Fruit fly (Drosophila melanogaster) whole organism, embryonic: ENCODE measurements around the gene RpL4.
A peak's percentile ranks its signal among the peaks of the same experiment; 100 is the strongest.

Experiments used
- ATbp ChIP-seq: fragments of 200-800 bp; sonication (Bioruptor generic); optimal IDR thresholded peaks from 2 replicates; lab custom pipeline; 2017; ENCODE audit warnings: missing biosample characterization, mild to moderate bottlenecking, missing genetic modification characterization, missing genetic modification reagents
- B-H2 ChIP-seq: fragments of 200-800 bp; sonication (Bioruptor generic); optimal IDR thresholded peaks from 2 replicates; lab custom pipeline; 2018; ENCODE audit warnings: missing biosample characterization, mild to moderate bottlenecking, missing genetic modification characterization
- CG14710 ChIP-seq: fragments of 200-800 bp; sonication (Bioruptor generic); optimal IDR thresholded peaks from 3 replicates; lab custom pipeline; 2019; ENCODE audit warnings: missing biosample characterization, mild to moderate bottlenecking, missing genetic modification characterization, moderate library complexity
- CG1529 ChIP-seq: fragments of 200-800 bp; sonication (Bioruptor generic); optimal IDR thresholded peaks from 3 replicates; lab custom pipeline; 2018; ENCODE audit warnings: missing biosample characterization, missing genetic modification characterization
- CG15479 ChIP-seq: fragments of 200-800 bp; sonication (Bioruptor generic); optimal IDR thresholded peaks from 3 replicates; lab custom pipeline; 2019; ENCODE audit warnings: missing biosample characterization, mild to moderate bottlenecking, missing genetic modification characterization, moderate library complexity
- CG1832 ChIP-seq: fragments of 200-800 bp; sonication (Bioruptor generic); optimal IDR thresholded peaks from 2 replicates; lab custom pipeline; 2017; ENCODE audit warnings: missing biosample characterization, mild to moderate bottlenecking, missing genetic modification characterization, inconsistent platforms
- CG18599 ChIP-seq: fragments of 200-800 bp; sonication (Bioruptor generic); optimal IDR thresholded peaks from 3 replicates; lab custom pipeline; 2017; ENCODE audit warnings: missing biosample characterization, missing genetic modification characterization, mild to moderate bottlenecking, moderate library complexity, missing genetic modification reagents
- CG2678 ChIP-seq: fragments of 200-800 bp; sonication (Bioruptor generic); optimal IDR thresholded peaks from 3 replicates; lab custom pipeline; 2019; ENCODE audit warnings: missing biosample characterization, mild to moderate bottlenecking, missing genetic modification characterization, moderate library complexity
- CG2875 ChIP-seq: fragments of 200-800 bp; sonication (Bioruptor generic); optimal IDR thresholded peaks from 2 replicates; lab custom pipeline; 2017; ENCODE audit warnings: missing biosample characterization, mild to moderate bottlenecking, missing genetic modification characterization, missing genetic modification reagents
- CG32772 ChIP-seq: fragments of 200-800 bp; sonication (Bioruptor generic); IDR thresholded peaks from 2 replicates; pipeline ENCODE4 v1.3.6; 2022; ENCODE audit warnings: missing biosample characterization, missing genetic modification characterization
- CG34376 ChIP-seq: fragments of 200-800 bp; sonication (Bioruptor generic); optimal IDR thresholded peaks from 2 replicates; lab custom pipeline; 2018; ENCODE audit warnings: missing biosample characterization, mild to moderate bottlenecking, missing genetic modification characterization
- CG42726 ChIP-seq: fragments of 200-800 bp; sonication (Bioruptor generic); IDR thresholded peaks from 2 replicates; pipeline ENCODE4 v1.3.6; 2022; ENCODE audit warnings: missing biosample characterization, missing genetic modification characterization; ENCODE audit not compliant: partially characterized antibody
- CG4328 ChIP-seq: fragments of 200-800 bp; sonication (Bioruptor generic); optimal IDR thresholded peaks from 3 replicates; lab custom pipeline; 2017; ENCODE audit warnings: missing biosample characterization, missing genetic modification reagents, missing genetic modification characterization
- CG5180 ChIP-seq: fragments of 200-800 bp; sonication (Bioruptor generic); optimal IDR thresholded peaks from 3 replicates; lab custom pipeline; 2017; ENCODE audit warnings: missing biosample characterization, missing genetic modification characterization, mild to moderate bottlenecking, moderate library complexity, missing genetic modification reagents
- CG7839 ChIP-seq: fragments of 200-800 bp; sonication (Bioruptor generic); optimal IDR thresholded peaks from 3 replicates; lab custom pipeline; 2018; ENCODE audit warnings: missing biosample characterization, mild to moderate bottlenecking, missing genetic modification characterization, moderate library complexity
- CG7987 ChIP-seq: fragments of 200-800 bp; sonication (Bioruptor generic); optimal IDR thresholded peaks from 2 replicates; lab custom pipeline; 2018; ENCODE audit warnings: missing biosample characterization, mild to moderate bottlenecking, missing genetic modification characterization, moderate library complexity
- CG9817 ChIP-seq: fragments of 200-800 bp; sonication (Bioruptor generic); optimal IDR thresholded peaks from 2 replicates; lab custom pipeline; 2018; ENCODE audit warnings: missing biosample characterization, mild to moderate bottlenecking, missing genetic modification characterization, moderate library complexity
- CTCF ChIP-seq: fragments of 200-800 bp; sonication (Bioruptor generic); optimal IDR thresholded peaks from 2 replicates; lab custom pipeline; 2017; ENCODE audit warnings: missing biosample characterization, mild to moderate bottlenecking, missing genetic modification characterization, moderate library complexity
- Elba2 ChIP-seq: fragments of 200-800 bp; sonication (Bioruptor generic); optimal IDR thresholded peaks from 3 replicates; lab custom pipeline; 2016; ENCODE audit warnings: missing biosample characterization, missing genetic modification characterization
- GATAe ChIP-seq: fragments of 200-800 bp; sonication (Bioruptor generic); conservative IDR thresholded peaks from 2 replicates; pipeline ENCODE4 v1.3.6; 2022; ENCODE audit warnings: missing biosample characterization, missing genetic modification characterization
- Hey ChIP-seq: fragments of 200-800 bp; sonication (Bioruptor generic); optimal IDR thresholded peaks from 3 replicates; lab custom pipeline; 2018; ENCODE audit warnings: missing biosample characterization, mild to moderate bottlenecking, missing genetic modification characterization
- HmgZ ChIP-seq: fragments of 200-800 bp; sonication (Bioruptor generic); optimal IDR thresholded peaks from 2 replicates; lab custom pipeline; 2018; ENCODE audit warnings: missing biosample characterization, mild to moderate bottlenecking, missing genetic modification characterization
- Hr39 ChIP-seq: fragments of >200 bp; optimal IDR thresholded peaks from 2 replicates; lab custom pipeline; 2017
- Max ChIP-seq: fragments of 200-800 bp; sonication (Bioruptor generic); optimal IDR thresholded peaks from 2 replicates; lab custom pipeline; 2016; ENCODE audit warnings: missing biosample characterization, mild to moderate bottlenecking, missing genetic modification characterization
- Med ChIP-seq: fragments of 200-800 bp; sonication (Bioruptor generic); peaks from one replicate; lab custom pipeline; 2016; ENCODE audit warnings: missing biosample characterization, missing genetic modification characterization, mild to moderate bottlenecking, inconsistent platforms, moderate library complexity
- Mrtf ChIP-seq: fragments of 200-800 bp; sonication (Bioruptor generic); IDR thresholded peaks from 3 replicates; pipeline ENCODE4 v1.3.6; 2022; ENCODE audit warnings: missing biosample characterization, missing genetic modification characterization
- PHDP ChIP-seq: fragments of 200-800 bp; sonication (Bioruptor generic); optimal IDR thresholded peaks from 3 replicates; lab custom pipeline; 2018; ENCODE audit warnings: missing biosample characterization, mild to moderate bottlenecking, missing genetic modification characterization, moderate library complexity
- Rfx ChIP-seq: fragments of 200-800 bp; sonication (Bioruptor generic); IDR thresholded peaks from 2 replicates; pipeline ENCODE4 v1.3.6; 2022; ENCODE audit warnings: missing biosample characterization, missing genetic modification characterization
- Sox100B ChIP-seq: fragments of 200-800 bp; sonication (Bioruptor generic); optimal IDR thresholded peaks from 3 replicates; lab custom pipeline; 2018; ENCODE audit warnings: missing biosample characterization, mild to moderate bottlenecking, missing genetic modification characterization
- Tbp ChIP-seq: fragments of >200 bp; optimal IDR thresholded peaks from 2 replicates; lab custom pipeline; 2018; ENCODE audit warnings: missing biosample characterization, missing genetic modification characterization
- Xrp1 ChIP-seq: fragments of 200-800 bp; sonication (Bioruptor generic); IDR thresholded peaks from 2 replicates; pipeline ENCODE4 v1.3.6; 2022; ENCODE audit warnings: missing biosample characterization, missing genetic modification characterization
- ase ChIP-seq: fragments of 200-800 bp; sonication (Bioruptor generic); IDR thresholded peaks from 3 replicates; pipeline ENCODE4 v1.3.6; 2022; ENCODE audit warnings: missing biosample characterization, missing genetic modification characterization
- az2 ChIP-seq: fragments of 200-800 bp; sonication (Bioruptor generic); optimal IDR thresholded peaks from 3 replicates; lab custom pipeline; 2016; ENCODE audit warnings: missing biosample characterization, missing genetic modification characterization
- chinmo ChIP-seq: fragments of 200-800 bp; sonication (Bioruptor generic); IDR thresholded peaks from 4 replicates; pipeline ENCODE4 v1.3.6; 2022; ENCODE audit warnings: missing biosample characterization, missing genetic modification characterization; ENCODE audit not compliant: partially characterized antibody
- crc ChIP-seq: fragments of 200-800 bp; sonication (Bioruptor generic); optimal IDR thresholded peaks from 2 replicates; lab custom pipeline; 2016; ENCODE audit warnings: missing biosample characterization, missing genetic modification characterization
- crol ChIP-seq: fragments of 200-800 bp; sonication (Bioruptor generic); IDR thresholded peaks from 2 replicates; pipeline ENCODE4 v1.3.6; 2022; ENCODE audit warnings: missing biosample characterization, missing genetic modification characterization
- dmrt11E ChIP-seq: fragments of 200-800 bp; sonication (Bioruptor generic); optimal IDR thresholded peaks from 3 replicates; lab custom pipeline; 2018; ENCODE audit warnings: missing biosample characterization, mild to moderate bottlenecking, missing genetic modification characterization, moderate library complexity
- emc ChIP-seq: fragments of 200-800 bp; sonication (Bioruptor generic); optimal IDR thresholded peaks from 2 replicates; lab custom pipeline; 2016; ENCODE audit warnings: missing biosample characterization, missing genetic modification characterization
- fd3F ChIP-seq: fragments of 200-800 bp; sonication (Bioruptor generic); optimal IDR thresholded peaks from 2 replicates; lab custom pipeline; 2018; ENCODE audit warnings: missing biosample characterization, mild to moderate bottlenecking, missing genetic modification characterization, moderate library complexity
- fd64A ChIP-seq: fragments of 200-800 bp; sonication (Bioruptor generic); optimal IDR thresholded peaks from 3 replicates; lab custom pipeline; 2018; ENCODE audit warnings: missing biosample characterization, mild to moderate bottlenecking, missing genetic modification characterization
- gro ChIP-seq: fragments of 200-800 bp; sonication (Bioruptor generic); optimal IDR thresholded peaks from 2 replicates; lab custom pipeline; 2016; ENCODE audit warnings: missing biosample characterization, missing genetic modification characterization
- jigr1 ChIP-seq: fragments of 200-800 bp; sonication (Bioruptor generic); IDR thresholded peaks from 3 replicates; pipeline ENCODE4 v1.3.6; 2022; ENCODE audit warnings: missing biosample characterization, missing genetic modification characterization
- kni ChIP-seq: fragments of 200-800 bp; sonication (Bioruptor generic); optimal IDR thresholded peaks from 3 replicates; lab custom pipeline; 2017; ENCODE audit warnings: mild to moderate bottlenecking, missing biosample characterization, missing genetic modification reagents, missing genetic modification characterization
- mirr ChIP-seq: fragments of 200-800 bp; sonication (Bioruptor generic); optimal IDR thresholded peaks from 3 replicates; lab custom pipeline; 2018; ENCODE audit warnings: missing biosample characterization, mild to moderate bottlenecking, missing genetic modification characterization
- pan ChIP-seq, 4 experiments: fragments of >200 bp in 3 of 4; fragments of 200-800 bp in 1 of 4; sonication (Bioruptor generic) in 1 of 4; optimal IDR thresholded peaks in 3 of 4; IDR thresholded peaks in 1 of 4; 2 replicates each; pipeline versions ENCODE4 v1.3.6 to Lab custom; 2017 to 2022; ENCODE audit warnings: missing biosample characterization in 2 of 4, missing genetic modification characterization in 2 of 4, mixed read lengths in 1 of 4
- peb ChIP-seq: fragments of 200-800 bp; sonication (Bioruptor generic); IDR thresholded peaks from 2 replicates; pipeline ENCODE4 v1.3.6; 2022; ENCODE audit warnings: missing biosample characterization, missing genetic modification characterization
- pros ChIP-seq: fragments of 200-800 bp; sonication (Bioruptor generic); optimal IDR thresholded peaks from 3 replicates; lab custom pipeline; 2019; ENCODE audit warnings: missing biosample characterization, mild to moderate bottlenecking, missing genetic modification characterization, moderate library complexity
- sob ChIP-seq: fragments of 200-800 bp; sonication (Bioruptor generic); IDR thresholded peaks from 2 replicates; pipeline ENCODE4 v1.3.6; 2022; ENCODE audit warnings: missing biosample characterization, missing genetic modification characterization
- twi ChIP-seq: fragments of 200-800 bp; optimal IDR thresholded peaks from 2 replicates; lab custom pipeline; 2019; ENCODE audit warnings: missing biosample characterization, mild to moderate bottlenecking, missing genetic modification characterization, moderate library complexity
- z ChIP-seq: fragments of 200-800 bp; sonication (Bioruptor generic); IDR thresholded peaks from 3 replicates; pipeline ENCODE4 v1.3.6; 2022; ENCODE audit warnings: missing biosample characterization, missing genetic modification characterization

Gene RpL4

dm6 chr3R:27946555-27947204 lies 24.1 kb downstream of the RpL4 start (continued):
- TF ChIP-seq CG7839 (tag; lab: Kevin White, UChicago), result no peak
- no peak for TF ChIP-seq emc (GFP tag; lab: Kevin White, UChicago)
- peak; percentile 72 for TF ChIP-seq mirr (GFP tag; lab: Kevin White, UChicago)
- TF ChIP-seq gro (GFP tag; lab: Kevin White, UChicago), result no peak
- peak; percentile 33 for TF ChIP-seq fd64A (GFP tag; lab: Kevin White, UChicago)
- no peak for TF ChIP-seq CG1832 (GFP tag; lab: Kevin White, UChicago)
- TF ChIP-seq crol, result no peak
- peak; percentile 45 for TF ChIP-seq CG4328 (GFP tag; lab: Kevin White, UChicago)
- no peak for TF ChIP-seq Sox100B
- peak; percentile 81 for TF ChIP-seq kni (GFP tag; lab: Kevin White, UChicago)
- TF ChIP-seq Tbp, result no peak
- TF ChIP-seq fd3F (GFP tag; lab: Kevin White, UChicago), result no peak
- no peak for TF ChIP-seq pan (optimal IDR thresholded peaks at IDR 0.05; lab: Kevin White, UChicago)
- no peak for TF ChIP-seq pan (GFP tag; optimal IDR thresholded peaks at IDR 0.05 in 1 of 2, IDR thresholded peaks at IDR 0.05 in 1 of 2)
- TF ChIP-seq B-H2 (GFP tag; lab: Kevin White, UChicago), result peak; percentile 13
- peak; percentile 46 for TF ChIP-seq CG1529 (GFP tag; lab: Kevin White, UChicago)
- TF ChIP-seq CG7987 (GFP tag; lab: Kevin White, UChicago), result peak; percentile 22
- TF ChIP-seq Hey (tag; lab: Kevin White, UChicago), result peak; percentile 73
- TF ChIP-seq sob (GFP tag; lab: Robert Waterston, UW), result no peak
- TF ChIP-seq CG2875 (GFP tag; lab: Kevin White, UChicago), result peak; percentile 24
- TF ChIP-seq ATbp, result peak; percentile 71
- TF ChIP-seq twi (tag; lab: Kevin White, UChicago), result peak; percentile 87
- peak; percentile 8 for TF ChIP-seq dmrt11E (tag; lab: Kevin White, UChicago)
- TF ChIP-seq Hr39, result no peak
- peak; percentile 41 for TF ChIP-seq PHDP (tag; lab: Kevin White, UChicago)
- TF ChIP-seq CG2678 (tag; lab: Kevin White, UChicago), result peak; percentile 35
- peak; percentile 13 for TF ChIP-seq pros
- TF ChIP-seq jigr1 (GFP tag; lab: Robert Waterston, UW), result no peak
- 0 out of 2 replicates have a peak, but pooled peaks have one; percentile 32 for TF ChIP-seq Rfx (GFP tag; lab: Robert Waterston, UW)
- no peak for TF ChIP-seq z (GFP tag; lab: Robert Waterston, UW)
- no peak for TF ChIP-seq crc (GFP tag; lab: Kevin White, UChicago)
- TF ChIP-seq CG15479 (GFP tag; lab: Kevin White, UChicago), result peak; percentile 55
- peak; percentile 44 for TF ChIP-seq CG18599 (GFP tag; lab: Kevin White, UChicago)
- no peak for TF ChIP-seq peb (GFP tag; lab: Robert Waterston, UW)
- no peak for TF ChIP-seq Elba2 (GFP tag; lab: Kevin White, UChicago)
- no peak for TF ChIP-seq Max (GFP tag; lab: Kevin White, UChicago)
- no peak for TF ChIP-seq az2 (GFP tag; lab: Kevin White, UChicago)
- peak; percentile 36 for TF ChIP-seq Med (GFP tag; lab: Kevin White, UChicago)
- peak; percentile 30 for TF ChIP-seq CG14710 (tag; lab: Kevin White, UChicago)
- TF ChIP-seq Xrp1 (GFP tag; lab: Robert Waterston, UW), result peak; percentile 48; the same call in 1 of the 2 replicates
- no peak for TF ChIP-seq HmgZ (tag; lab: Kevin White, UChicago)
- no peak for TF ChIP-seq CG9817 (tag; lab: Kevin White, UChicago)
- peak; percentile 28 for TF ChIP-seq CG5180 (GFP tag; lab: Kevin White, UChicago)
- no peak for TF ChIP-seq ase (GFP tag; lab: Robert Waterston, UW)
- no peak for TF ChIP-seq CG32772 (GFP tag; lab: Robert Waterston, UW)
- peak; percentile 71 for TF ChIP-seq GATAe (GFP tag; lab: Robert Waterston, UW)
- TF ChIP-seq chinmo, result 0 out of 4 replicates have a peak, but pooled peaks have one; percentile 7
- no peak for TF ChIP-seq CTCF (GFP tag; lab: Kevin White, UChicago)
- TF ChIP-seq Mrtf (GFP tag; lab: Robert Waterston, UW), result no peak
- TF ChIP-seq CG42726 (GFP tag; lab: Robert Waterston, UW), result no peak
- TF ChIP-seq CG34376, result peak; percentile 36
